Fruit fly (Drosophila melanogaster) whole organism, embryonic: ENCODE results near the gene CG14851.

Experiments
- Adf1 ChIP-seq: fragments of 200-800 bp; sonication (Bioruptor generic); IDR thresholded peaks from 2 replicates; pipeline ENCODE4 v1.3.6; 2022; ENCODE audit warnings: missing biosample characterization, missing genetic modification characterization
- BEAF-32 ChIP-seq: fragments of 200-800 bp; sonication (Bioruptor generic); optimal IDR thresholded peaks from 3 replicates; lab custom pipeline; 2017; ENCODE audit warnings: missing biosample characterization, missing genetic modification characterization, mild to moderate bottlenecking, moderate library complexity, missing genetic modification reagents
- CG10959 ChIP-seq: fragments of 200-800 bp; sonication (Bioruptor generic); IDR thresholded peaks from 2 replicates; pipeline ENCODE4 v1.3.6; 2022; ENCODE audit warnings: missing biosample characterization, missing genetic modification characterization
- CG11093 ChIP-seq: fragments of 200-800 bp; sonication (Bioruptor generic); IDR thresholded peaks from 3 replicates; pipeline ENCODE4 v1.3.6; 2022; ENCODE audit warnings: missing biosample characterization, missing genetic modification characterization
- CG11456 ChIP-seq: fragments of 200-800 bp; sonication (Bioruptor generic); IDR thresholded peaks from 3 replicates; pipeline ENCODE4 v1.3.6; 2022; ENCODE audit warnings: missing biosample characterization, missing genetic modification characterization
- CG12071 ChIP-seq: fragments of 200-800 bp; sonication (Bioruptor generic); optimal IDR thresholded peaks from 3 replicates; lab custom pipeline; 2018; ENCODE audit warnings: missing biosample characterization, mild to moderate bottlenecking, missing genetic modification characterization
- CG13296 ChIP-seq: fragments of 200-800 bp; sonication (Bioruptor generic); optimal IDR thresholded peaks from 3 replicates; lab custom pipeline; 2018; ENCODE audit warnings: missing biosample characterization, mild to moderate bottlenecking, missing genetic modification characterization
- CG13894 ChIP-seq: fragments of 200-800 bp; sonication (Bioruptor generic); optimal IDR thresholded peaks from 3 replicates; lab custom pipeline; 2018; ENCODE audit warnings: missing biosample characterization, mild to moderate bottlenecking, missing genetic modification characterization, moderate library complexity
- CG14965 ChIP-seq: fragments of 200-800 bp; sonication (Bioruptor generic); optimal IDR thresholded peaks from 2 replicates; lab custom pipeline; 2016; ENCODE audit warnings: missing biosample characterization, missing genetic modification characterization, borderline replicate concordance
- CG1529 ChIP-seq: fragments of 200-800 bp; sonication (Bioruptor generic); optimal IDR thresholded peaks from 3 replicates; lab custom pipeline; 2018; ENCODE audit warnings: missing biosample characterization, missing genetic modification characterization
- CG2129 ChIP-seq: fragments of 200-800 bp; sonication (Bioruptor generic); IDR thresholded peaks from 2 replicates; pipeline ENCODE4 v1.3.6; 2022; ENCODE audit warnings: missing biosample characterization, missing genetic modification characterization; ENCODE audit not compliant: partially characterized antibody
- CG30431 ChIP-seq: fragments of 200-800 bp; sonication (Bioruptor generic); optimal IDR thresholded peaks from 2 replicates; lab custom pipeline; 2017; ENCODE audit warnings: missing biosample characterization, missing genetic modification characterization
- CG33557 ChIP-seq: fragments of 200-800 bp; sonication (Bioruptor generic); optimal IDR thresholded peaks from 2 replicates; lab custom pipeline; 2019; ENCODE audit warnings: missing biosample characterization, mild to moderate bottlenecking, missing genetic modification characterization, moderate library complexity
- CG34224 ChIP-seq: fragments of 200-800 bp; sonication (Bioruptor generic); IDR thresholded peaks from 3 replicates; pipeline ENCODE4 v1.3.6; 2022; ENCODE audit warnings: missing biosample characterization, missing genetic modification characterization; ENCODE audit not compliant: partially characterized antibody
- CG4730 ChIP-seq: fragments of 200-800 bp; sonication (Bioruptor generic); IDR thresholded peaks from 2 replicates; pipeline ENCODE4 v1.3.6; 2022; ENCODE audit warnings: missing biosample characterization, missing genetic modification characterization
- CG6175 ChIP-seq: fragments of 200-800 bp; sonication (Bioruptor generic); IDR thresholded peaks from 3 replicates; pipeline ENCODE4 v1.3.6; 2022; ENCODE audit warnings: missing biosample characterization, missing genetic modification characterization
- CG6254 ChIP-seq: fragments of 200-800 bp; sonication (Bioruptor generic); optimal IDR thresholded peaks from 3 replicates; lab custom pipeline; 2017; ENCODE audit warnings: mild to moderate bottlenecking, missing biosample characterization, missing genetic modification reagents, missing genetic modification characterization
- CG6683 ChIP-seq: fragments of 200-800 bp; sonication (Bioruptor generic); optimal IDR thresholded peaks from 2 replicates; lab custom pipeline; 2017; ENCODE audit warnings: missing biosample characterization, mild to moderate bottlenecking, missing genetic modification characterization, missing genetic modification reagents
- CG7786 ChIP-seq: fragments of 200-800 bp; sonication (Bioruptor generic); optimal IDR thresholded peaks from 2 replicates; lab custom pipeline; 2016; ENCODE audit warnings: missing biosample characterization, missing genetic modification characterization
- CG8359 ChIP-seq: fragments of 200-800 bp; sonication (Bioruptor generic); optimal IDR thresholded peaks from 2 replicates; lab custom pipeline; 2017; ENCODE audit warnings: missing biosample characterization, mild to moderate bottlenecking, missing genetic modification characterization, borderline replicate concordance
- CG8765 ChIP-seq: fragments of 200-800 bp; sonication (Bioruptor generic); IDR thresholded peaks from 2 replicates; pipeline ENCODE4 v1.3.6; 2022; ENCODE audit warnings: missing biosample characterization, missing genetic modification characterization
- CG9876 ChIP-seq: fragments of 200-800 bp; sonication (Bioruptor generic); optimal IDR thresholded peaks from 2 replicates; lab custom pipeline; 2016; ENCODE audit warnings: missing biosample characterization, missing genetic modification characterization
- D19A ChIP-seq: fragments of 200-800 bp; optimal IDR thresholded peaks from 3 replicates; lab custom pipeline; 2019; ENCODE audit warnings: missing biosample characterization, mild to moderate bottlenecking, missing genetic modification characterization, moderate library complexity
- HLH54F ChIP-seq: fragments of 200-800 bp; sonication (Bioruptor generic); optimal IDR thresholded peaks from 3 replicates; lab custom pipeline; 2016; ENCODE audit warnings: missing biosample characterization, missing genetic modification characterization
- Oaz ChIP-seq: fragments of 200-800 bp; sonication (Bioruptor generic); IDR thresholded peaks from 2 replicates; pipeline ENCODE4 v1.3.6; 2022; ENCODE audit warnings: missing biosample characterization, missing genetic modification characterization
- Optix ChIP-seq: fragments of 200-800 bp; sonication (Bioruptor generic); IDR thresholded peaks from 3 replicates; pipeline ENCODE4 v1.3.6; 2022; ENCODE audit warnings: missing biosample characterization, missing genetic modification characterization
- Sox102F ChIP-seq: fragments of 200-800 bp; sonication (Bioruptor generic); optimal IDR thresholded peaks from 2 replicates; lab custom pipeline; 2018; ENCODE audit warnings: missing biosample characterization, mild to moderate bottlenecking, missing genetic modification characterization, moderate library complexity
- Trl ChIP-seq, 3 experiments: fragments of >200 bp in 2 of 3; fragments of 200-800 bp in 1 of 3; sonication (Bioruptor generic) in 1 of 3; optimal IDR thresholded peaks; 2 replicates in 1 of 3; 3 replicates in 2 of 3; lab custom pipeline; 2016 to 2017; ENCODE audit warnings: missing biosample characterization in 1 of 3, missing genetic modification characterization in 1 of 3
- Usf ChIP-seq: fragments of 200-800 bp; sonication (Bioruptor generic); optimal IDR thresholded peaks from 2 replicates; lab custom pipeline; 2017; ENCODE audit warnings: missing genotype, missing biosample characterization, missing genetic modification characterization
- cato ChIP-seq: fragments of 200-800 bp; sonication (Bioruptor generic); optimal IDR thresholded peaks from 2 replicates; lab custom pipeline; 2016; ENCODE audit warnings: missing biosample characterization, missing genetic modification characterization, borderline replicate concordance
- danr ChIP-seq: fragments of 200-800 bp; sonication (Bioruptor generic); IDR thresholded peaks from 2 replicates; pipeline ENCODE4 v1.3.6; 2022; ENCODE audit warnings: missing biosample characterization, missing genetic modification characterization
- dmrt11E ChIP-seq: fragments of 200-800 bp; sonication (Bioruptor generic); optimal IDR thresholded peaks from 3 replicates; lab custom pipeline; 2018; ENCODE audit warnings: missing biosample characterization, mild to moderate bottlenecking, missing genetic modification characterization, moderate library complexity
- eve ChIP-seq, 2 experiments: fragments of >200 bp; optimal IDR thresholded peaks; 2 replicates each; lab custom pipeline; 2017; ENCODE audit warnings: missing biosample characterization in 2 of 2, missing genetic modification characterization in 2 of 2
- fd96Cb ChIP-seq: fragments of 200-800 bp; sonication (Bioruptor generic); optimal IDR thresholded peaks from 2 replicates; lab custom pipeline; 2018; ENCODE audit warnings: missing biosample characterization, mild to moderate bottlenecking, missing genetic modification characterization, moderate library complexity
- insv ChIP-seq, 2 experiments: fragments of 200-800 bp; sonication (Bioruptor generic); optimal IDR thresholded peaks; 3 replicates each; lab custom pipeline; 2016 to 2018; ENCODE audit warnings: missing biosample characterization in 2 of 2, missing genetic modification characterization in 2 of 2
- lab ChIP-seq: fragments of 200-800 bp; sonication (Bioruptor generic); optimal IDR thresholded peaks from 3 replicates; lab custom pipeline; 2017; ENCODE audit warnings: missing biosample characterization, missing genetic modification characterization, mild to moderate bottlenecking, moderate library complexity, missing genetic modification reagents
- org-1 ChIP-seq: fragments of 200-800 bp; sonication (Bioruptor generic); optimal IDR thresholded peaks from 2 replicates; lab custom pipeline; 2017; ENCODE audit warnings: missing biosample characterization, missing genetic modification characterization
- ro ChIP-seq: fragments of 200-800 bp; sonication (Bioruptor generic); IDR thresholded peaks from 2 replicates; pipeline ENCODE4 v1.3.6; 2022; ENCODE audit warnings: missing biosample characterization, missing genetic modification characterization
- row ChIP-seq: fragments of 200-800 bp; sonication (Bioruptor generic); IDR thresholded peaks from 3 replicates; pipeline ENCODE4 v1.3.6; 2022; ENCODE audit warnings: missing biosample characterization, missing genetic modification characterization
- shn ChIP-seq: fragments of 200-800 bp; sonication (Bioruptor generic); optimal IDR thresholded peaks from 3 replicates; lab custom pipeline; 2016; ENCODE audit warnings: missing biosample characterization, missing genetic modification characterization
- sisA ChIP-seq: fragments of 200-800 bp; sonication (Bioruptor generic); IDR thresholded peaks from 2 replicates; pipeline ENCODE4 v1.3.6; 2022; ENCODE audit warnings: missing biosample characterization, missing genetic modification characterization
- stc ChIP-seq: fragments of 200-800 bp; sonication (Bioruptor generic); IDR thresholded peaks from 2 replicates; pipeline ENCODE4 v1.3.6; 2022; ENCODE audit warnings: missing biosample characterization, missing genetic modification characterization
- tap ChIP-seq: fragments of 200-800 bp; optimal IDR thresholded peaks from 3 replicates; lab custom pipeline; 2019; ENCODE audit warnings: missing biosample characterization, mild to moderate bottlenecking, missing genetic modification characterization, moderate library complexity
- tll ChIP-seq, 2 experiments: fragments of 200-800 bp in 1 of 2; fragments of >200 bp in 1 of 2; sonication (Bioruptor generic) in 1 of 2; optimal IDR thresholded peaks; 2 replicates each; lab custom pipeline; 2017 to 2019; ENCODE audit warnings: missing biosample characterization in 2 of 2, missing genetic modification characterization in 2 of 2, mild to moderate bottlenecking in 1 of 2, moderate library complexity in 1 of 2
- ttk ChIP-seq: fragments of 200-800 bp; sonication (Bioruptor generic); IDR thresholded peaks from 2 replicates; pipeline ENCODE4 v2.1.2; 2022; ENCODE audit warnings: missing biosample characterization, missing genetic modification characterization
- unpg ChIP-seq: fragments of 200-800 bp; sonication (Bioruptor generic); optimal IDR thresholded peaks from 3 replicates; lab custom pipeline; 2018; ENCODE audit warnings: missing biosample characterization, mild to moderate bottlenecking, missing genetic modification characterization, moderate library complexity
- vfl ChIP-seq: fragments of 200-800 bp; sonication (Bioruptor generic); optimal IDR thresholded peaks from 2 replicates; lab custom pipeline; 2016; ENCODE audit warnings: missing biosample characterization, missing genetic modification characterization

CG14851 gene

DNA sequence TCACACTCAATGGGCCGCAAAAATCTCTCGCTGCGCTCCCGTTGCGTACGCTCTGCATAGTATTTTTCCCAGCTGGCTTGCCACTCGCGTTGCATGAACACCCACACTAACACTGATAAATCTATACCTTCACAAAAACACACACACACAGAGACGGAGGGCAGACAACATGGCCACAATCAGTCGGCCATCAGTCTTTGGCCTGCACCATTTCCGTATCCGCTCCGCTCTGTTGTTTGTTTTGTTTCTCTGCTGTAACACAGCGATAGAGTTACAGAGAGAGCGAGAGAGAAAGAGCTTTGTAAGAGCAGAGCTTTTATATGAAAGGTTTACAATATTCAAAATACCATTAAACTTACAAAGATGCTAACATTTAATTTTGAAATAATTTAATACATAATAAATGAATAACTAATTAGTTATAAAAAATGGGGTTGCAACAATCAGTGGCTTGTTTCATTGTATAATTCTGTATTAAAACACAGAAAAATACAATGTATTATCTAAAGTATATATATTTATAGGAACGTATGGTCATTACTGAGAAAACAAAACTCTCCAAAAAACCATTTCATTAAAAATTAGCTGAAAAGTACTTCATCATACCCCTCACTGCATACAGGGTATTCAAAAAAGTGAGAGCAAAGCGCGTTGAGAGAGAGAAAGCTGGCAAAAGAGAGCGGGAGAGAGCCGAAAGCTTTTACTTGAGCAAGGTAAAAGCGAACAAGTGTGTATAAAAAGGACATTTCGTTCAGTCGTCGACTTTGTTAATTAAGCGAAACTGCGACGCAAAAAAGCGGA, 47.0 kb downstream of the CG14851 start, which contains the start of gene CG14853 (continued):
- TF ChIP-seq CG13296 (GFP tag; lab: Kevin White, UChicago) = peak; percentile 79
- peak; percentile 97 for TF ChIP-seq Sox102F (GFP tag; lab: Kevin White, UChicago)
- peak; percentile 29 for TF ChIP-seq CG6683 (GFP tag; lab: Kevin White, UChicago)
- TF ChIP-seq CG8359 (GFP tag; lab: Kevin White, UChicago) = peak; percentile 32
- TF ChIP-seq vfl (GFP tag; lab: Kevin White, UChicago) = no peak
- TF ChIP-seq org-1 (GFP tag; lab: Kevin White, UChicago) = peak; percentile 31
- TF ChIP-seq lab (GFP tag; lab: Kevin White, UChicago) = peak; percentile 69
- TF ChIP-seq stc = peak; percentile 76
- peak; percentile 42; the same call in 1 of the 2 replicates for TF ChIP-seq Adf1 (GFP tag; lab: Robert Waterston, UW)
- peak; percentile 64 for TF ChIP-seq fd96Cb
- peak; percentile 63 for TF ChIP-seq CG6254
- TF ChIP-seq ttk = peak; percentile 70
- TF ChIP-seq CG8765 (GFP tag; lab: Robert Waterston, UW) = no peak
- TF ChIP-seq insv (GFP tag; optimal IDR thresholded peaks at IDR 0.05; lab: Kevin White, UChicago) = peak in 1 of 2 experiments; percentile 47
- peak; percentile 33 for TF ChIP-seq dmrt11E (tag; lab: Kevin White, UChicago)
- no peak for TF ChIP-seq CG6175 (GFP tag; lab: Robert Waterston, UW)
- TF ChIP-seq CG13894 = peak; percentile 1
- TF ChIP-seq CG11093 (GFP tag; lab: Robert Waterston, UW) = 0 out of 3 replicates have a peak, but pooled peaks have one; percentile 45
- peak; percentile 61 to 76 for TF ChIP-seq Trl (optimal IDR thresholded peaks at IDR 0.05; lab: Kevin White, UChicago)
- no peak for TF ChIP-seq Trl (GFP tag; optimal IDR thresholded peaks at IDR 0.05; lab: Kevin White, UChicago)
- peak; percentile 69 for TF ChIP-seq CG1529 (GFP tag; lab: Kevin White, UChicago)
- peak; percentile 72 for TF ChIP-seq CG11456 (GFP tag; lab: Robert Waterston, UW)
- TF ChIP-seq shn (GFP tag; lab: Kevin White, UChicago) = peak; percentile 9
- TF ChIP-seq sisA (GFP tag; lab: Robert Waterston, UW) = peak; percentile 56
- TF ChIP-seq CG33557 (GFP tag; lab: Kevin White, UChicago) = peak; percentile 25
- no peak for TF ChIP-seq BEAF-32
- peak; percentile 65 for TF ChIP-seq unpg
- TF ChIP-seq CG14965 (GFP tag; lab: Kevin White, UChicago) = no peak
- TF ChIP-seq row (GFP tag; lab: Robert Waterston, UW) = peak; percentile 85
- peak; percentile 60 for TF ChIP-seq cato (GFP tag; lab: Kevin White, UChicago)
- TF ChIP-seq tll (GFP tag; optimal IDR thresholded peaks at IDR 0.05; lab: Kevin White, UChicago) = no peak
- TF ChIP-seq Oaz = peak; percentile 45; the same call in 1 of the 2 replicates
- peak in 1 of 2 experiments; percentile 68 for TF ChIP-seq eve (GFP tag; optimal IDR thresholded peaks at IDR 0.05; lab: Kevin White, UChicago)
- peak; percentile 34 for TF ChIP-seq tap (tag; lab: Kevin White, UChicago)
- TF ChIP-seq CG9876 (GFP tag; lab: Kevin White, UChicago) = no peak
- no peak for TF ChIP-seq CG2129 (GFP tag; lab: Robert Waterston, UW)
- 0 out of 2 replicates have a peak, but pooled peaks have one; percentile 21 for TF ChIP-seq danr
- TF ChIP-seq CG7786 (GFP tag; lab: Kevin White, UChicago) = no peak
- no peak for TF ChIP-seq CG10959 (GFP tag; lab: Robert Waterston, UW)
- peak; percentile 88 for TF ChIP-seq CG12071 (GFP tag; lab: Kevin White, UChicago)
- TF ChIP-seq CG4730 (GFP tag; lab: Robert Waterston, UW) = peak; percentile 53
- peak; percentile 68 for TF ChIP-seq ro
- peak; percentile 76 for TF ChIP-seq D19A (tag; lab: Kevin White, UChicago)
- peak; percentile 13 for TF ChIP-seq Usf
- TF ChIP-seq CG30431 (GFP tag; lab: Kevin White, UChicago) = peak; percentile 56
- no peak for TF ChIP-seq Optix (GFP tag; lab: Robert Waterston, UW)
- no peak for TF ChIP-seq HLH54F (GFP tag; lab: Kevin White, UChicago)
- no peak for TF ChIP-seq CG34224 (GFP tag; lab: Robert Waterston, UW)
